Worm (Caenorhabditis elegans) whole organism, L2 larva: ENCODE measurements around the gene Y62H9A.7.

Experiments used
- nhr-11 ChIP-seq: fragments of 150-350 bp; optimal IDR thresholded peaks from 2 replicates; lab custom pipeline; 2014; ENCODE audit warnings: missing biosample characterization, missing genetic modification characterization
- nhr-77 ChIP-seq: fragments of 150-350 bp; optimal IDR thresholded peaks from 2 replicates; lab custom pipeline; 2014; ENCODE audit warnings: missing biosample characterization, missing genetic modification characterization

DNA sequence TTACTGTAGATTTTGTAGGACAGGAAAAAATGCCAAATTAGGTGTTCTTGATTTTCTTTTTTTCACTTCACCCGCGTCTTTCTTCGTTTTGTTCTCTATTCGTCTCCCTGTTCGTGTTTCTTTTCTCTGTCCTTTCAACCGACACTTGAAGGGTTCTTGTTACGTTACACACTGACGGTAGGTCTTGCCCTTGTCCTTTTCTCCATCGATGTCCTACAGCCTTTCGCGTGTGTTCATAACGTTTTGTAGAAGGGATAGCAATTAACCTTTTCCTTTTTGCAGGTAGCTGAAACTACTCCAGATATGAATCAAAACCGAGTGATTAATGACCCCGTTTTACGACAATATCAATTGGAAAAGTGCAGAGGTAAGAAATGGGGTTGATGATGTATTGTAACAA, 38.7 kb upstream of the Y62H9A.7 start, which contains the start of gene F55G7.1:
- TF ChIP-seq nhr-77 (peak; percentile 27), nhr-11 (tag; lab: Kevin White, UChicago) (no peak)
